Fruit fly (Drosophila melanogaster) whole organism, embryonic: ENCODE results near the gene Pxd.

Experiments
- Ada2b ChIP-seq: fragments of 200-800 bp; sonication (Bioruptor generic); IDR thresholded peaks from 2 replicates; pipeline ENCODE4 v1.3.6; 2022; ENCODE audit warnings: missing biosample characterization, missing genetic modification characterization
- C15 ChIP-seq: fragments of 200-800 bp; sonication (Bioruptor generic); IDR thresholded peaks from 3 replicates; pipeline ENCODE4 v1.3.6; 2022; ENCODE audit warnings: missing biosample characterization, missing genetic modification characterization
- CG11247 ChIP-seq: fragments of 200-800 bp; sonication (Bioruptor generic); IDR thresholded peaks from 2 replicates; pipeline ENCODE4 v1.3.6; 2022; ENCODE audit warnings: missing biosample characterization, missing genetic modification characterization
- CG11695 ChIP-seq: fragments of 200-800 bp; sonication (Bioruptor generic); IDR thresholded peaks from 3 replicates; pipeline ENCODE4 v1.3.6; 2022; ENCODE audit warnings: missing biosample characterization, missing genetic modification characterization
- CG12155 ChIP-seq: fragments of 200-800 bp; sonication (Bioruptor generic); optimal IDR thresholded peaks from 3 replicates; lab custom pipeline; 2016; ENCODE audit warnings: missing biosample characterization, missing genetic modification characterization
- CG12299 ChIP-seq: fragments of 200-800 bp; sonication (Bioruptor generic); optimal IDR thresholded peaks from 2 replicates; lab custom pipeline; 2018; ENCODE audit warnings: missing biosample characterization, mild to moderate bottlenecking, missing genetic modification characterization
- CG13287 ChIP-seq: fragments of 200-800 bp; sonication (Bioruptor generic); IDR thresholded peaks from 2 replicates; pipeline ENCODE4 v1.3.6; 2022; ENCODE audit warnings: missing biosample characterization, missing genetic modification characterization; ENCODE audit not compliant: partially characterized antibody
- CG13624 ChIP-seq: fragments of 200-800 bp; sonication (Bioruptor generic); optimal IDR thresholded peaks from 2 replicates; lab custom pipeline; 2016; ENCODE audit warnings: missing biosample characterization, missing genetic modification characterization
- CG13894 ChIP-seq: fragments of 200-800 bp; sonication (Bioruptor generic); optimal IDR thresholded peaks from 3 replicates; lab custom pipeline; 2018; ENCODE audit warnings: missing biosample characterization, mild to moderate bottlenecking, missing genetic modification characterization, moderate library complexity
- CG15073 ChIP-seq: fragments of 200-800 bp; sonication (Bioruptor generic); optimal IDR thresholded peaks from 2 replicates; lab custom pipeline; 2016; ENCODE audit warnings: missing biosample characterization, missing genetic modification characterization
- CG17328 ChIP-seq: fragments of 200-800 bp; sonication (Bioruptor generic); IDR thresholded peaks from 2 replicates; pipeline ENCODE4 v1.3.6; 2022; ENCODE audit warnings: missing biosample characterization, missing genetic modification characterization
- CG1792 ChIP-seq: fragments of 200-800 bp; sonication (Bioruptor generic); optimal IDR thresholded peaks from 2 replicates; lab custom pipeline; 2016; ENCODE audit warnings: missing biosample characterization, missing genetic modification characterization
- CG2116 ChIP-seq: fragments of 200-800 bp; sonication (Bioruptor generic); optimal IDR thresholded peaks from 3 replicates; lab custom pipeline; 2018; ENCODE audit warnings: missing biosample characterization, mild to moderate bottlenecking, missing genetic modification characterization
- CG31224 ChIP-seq: fragments of 200-800 bp; sonication (Bioruptor generic); IDR thresholded peaks from 2 replicates; pipeline ENCODE4 v1.3.6; 2022; ENCODE audit warnings: missing biosample characterization, missing genetic modification characterization
- CG31365 ChIP-seq: fragments of 200-800 bp; sonication (Bioruptor generic); optimal IDR thresholded peaks from 2 replicates; lab custom pipeline; 2018; ENCODE audit warnings: missing biosample characterization, mild to moderate bottlenecking, missing genetic modification characterization
- CG31441 ChIP-seq: fragments of 200-800 bp; sonication (Bioruptor generic); IDR thresholded peaks from 2 replicates; pipeline ENCODE4 v1.3.6; 2022; ENCODE audit warnings: missing biosample characterization, missing genetic modification characterization
- CG42726 ChIP-seq: fragments of 200-800 bp; sonication (Bioruptor generic); IDR thresholded peaks from 2 replicates; pipeline ENCODE4 v1.3.6; 2022; ENCODE audit warnings: missing biosample characterization, missing genetic modification characterization; ENCODE audit not compliant: partially characterized antibody
- CG4617 ChIP-seq: fragments of 200-800 bp; sonication (Bioruptor generic); optimal IDR thresholded peaks from 3 replicates; lab custom pipeline; 2016; ENCODE audit warnings: missing biosample characterization, missing genetic modification characterization, borderline replicate concordance
- CG6683 ChIP-seq: fragments of 200-800 bp; sonication (Bioruptor generic); optimal IDR thresholded peaks from 2 replicates; lab custom pipeline; 2017; ENCODE audit warnings: missing biosample characterization, mild to moderate bottlenecking, missing genetic modification characterization, missing genetic modification reagents
- CG8388 ChIP-seq: fragments of 200-800 bp; sonication (Bioruptor generic); optimal IDR thresholded peaks from 2 replicates; lab custom pipeline; 2019; ENCODE audit warnings: missing biosample characterization, mild to moderate bottlenecking, missing genetic modification characterization, moderate library complexity
- CG8924 ChIP-seq: fragments of 200-800 bp; optimal IDR thresholded peaks from 3 replicates; lab custom pipeline; 2019; ENCODE audit warnings: missing biosample characterization, mild to moderate bottlenecking, missing genetic modification characterization, moderate library complexity
- CG8944 ChIP-seq: fragments of 200-800 bp; sonication (Bioruptor generic); optimal IDR thresholded peaks from 3 replicates; lab custom pipeline; 2016; ENCODE audit warnings: missing biosample characterization, missing genetic modification characterization
- CG9609 ChIP-seq: fragments of 200-800 bp; sonication (Bioruptor generic); optimal IDR thresholded peaks from 3 replicates; lab custom pipeline; 2016; ENCODE audit warnings: missing biosample characterization, missing genetic modification characterization
- CoRest ChIP-seq: fragments of 200-800 bp; sonication (Bioruptor generic); optimal IDR thresholded peaks from 3 replicates; lab custom pipeline; 2018; ENCODE audit warnings: missing biosample characterization, mild to moderate bottlenecking, missing genetic modification characterization, moderate library complexity
- D ChIP-seq, 2 experiments: fragments of 200-800 bp in 1 of 2; fragments of >200 bp in 1 of 2; sonication (Bioruptor generic) in 1 of 2; optimal IDR thresholded peaks; 2 replicates in 1 of 2; 3 replicates in 1 of 2; lab custom pipeline; 2017; ENCODE audit warnings: mild to moderate bottlenecking in 1 of 2, missing biosample characterization in 1 of 2, missing genetic modification characterization in 1 of 2, missing genetic modification reagents in 1 of 2
- E2f2 ChIP-seq: fragments of 200-800 bp; sonication (Bioruptor generic); IDR thresholded peaks from 2 replicates; pipeline ENCODE4 v1.3.6; 2022; ENCODE audit warnings: missing biosample characterization, missing genetic modification characterization
- H15 ChIP-seq: fragments of 200-800 bp; sonication (Bioruptor generic); IDR thresholded peaks from 3 replicates; pipeline ENCODE4 v1.3.6; 2022; ENCODE audit warnings: missing biosample characterization, missing genetic modification characterization
- HHEX ChIP-seq: fragments of 200-800 bp; sonication (Bioruptor generic); optimal IDR thresholded peaks from 3 replicates; lab custom pipeline; 2017; ENCODE audit warnings: missing biosample characterization, mild to moderate bottlenecking, missing genetic modification characterization, missing genetic modification reagents
- Ptx1 ChIP-seq: fragments of 200-800 bp; sonication (Bioruptor generic); IDR thresholded peaks from 2 replicates; pipeline ENCODE4 v1.3.6; 2022; ENCODE audit warnings: missing biosample characterization, missing genetic modification characterization
- Ravus ChIP-seq: fragments of 200-800 bp; sonication (Bioruptor generic); IDR thresholded peaks from 2 replicates; pipeline ENCODE4 v1.3.6; 2022; ENCODE audit warnings: missing biosample characterization, missing genetic modification characterization
- abd-A ChIP-seq: fragments of 200-800 bp; sonication (Bioruptor generic); optimal IDR thresholded peaks from 3 replicates; lab custom pipeline; 2019; ENCODE audit warnings: missing biosample characterization, mild to moderate bottlenecking, missing genetic modification characterization, moderate library complexity
- ase ChIP-seq: fragments of 200-800 bp; sonication (Bioruptor generic); IDR thresholded peaks from 3 replicates; pipeline ENCODE4 v1.3.6; 2022; ENCODE audit warnings: missing biosample characterization, missing genetic modification characterization
- bbx ChIP-seq: fragments of 200-800 bp; sonication (Bioruptor generic); IDR thresholded peaks from 2 replicates; pipeline ENCODE4 v1.3.6; 2022; ENCODE audit warnings: missing biosample characterization, missing genetic modification characterization; ENCODE audit not compliant: partially characterized antibody
- cas ChIP-seq: fragments of 200-800 bp; sonication (Bioruptor generic); IDR thresholded peaks from 2 replicates; pipeline ENCODE4 v1.3.6; 2022; ENCODE audit warnings: missing biosample characterization, missing genetic modification characterization
- crol ChIP-seq: fragments of 200-800 bp; sonication (Bioruptor generic); IDR thresholded peaks from 2 replicates; pipeline ENCODE4 v1.3.6; 2022; ENCODE audit warnings: missing biosample characterization, missing genetic modification characterization
- dan ChIP-seq: fragments of 200-800 bp; sonication (Bioruptor generic); IDR thresholded peaks from 2 replicates; pipeline ENCODE4 v1.3.6; 2022; ENCODE audit warnings: missing biosample characterization, missing genetic modification characterization
- gcm ChIP-seq: fragments of 200-800 bp; sonication (Bioruptor generic); optimal IDR thresholded peaks from 2 replicates; lab custom pipeline; 2019; ENCODE audit warnings: missing biosample characterization, mild to moderate bottlenecking, missing genetic modification characterization, moderate library complexity
- grn ChIP-seq: fragments of 200-800 bp; sonication (Bioruptor generic); optimal IDR thresholded peaks from 3 replicates; lab custom pipeline; 2017; ENCODE audit warnings: missing biosample characterization, missing genetic modification characterization
- gt ChIP-seq: fragments of 200-800 bp; sonication (Bioruptor generic); IDR thresholded peaks from 2 replicates; pipeline ENCODE4 v1.3.6; 2022; ENCODE audit warnings: missing biosample characterization, missing genetic modification characterization
- hkb ChIP-seq, 2 experiments: fragments of 200-800 bp in 1 of 2; fragments of >200 bp in 1 of 2; sonication (Bioruptor generic) in 1 of 2; IDR thresholded peaks in 1 of 2; optimal IDR thresholded peaks in 1 of 2; 2 replicates each; pipeline versions ENCODE4 v1.3.6 to Lab custom; 2017 to 2022; ENCODE audit warnings: missing biosample characterization in 1 of 2, missing genetic modification characterization in 1 of 2
- nerfin-1 ChIP-seq: fragments of 200-800 bp; sonication (Bioruptor generic); optimal IDR thresholded peaks from 3 replicates; lab custom pipeline; 2019; ENCODE audit warnings: missing biosample characterization, mild to moderate bottlenecking, missing genetic modification characterization, moderate library complexity
- pan ChIP-seq, 4 experiments: fragments of >200 bp in 3 of 4; fragments of 200-800 bp in 1 of 4; sonication (Bioruptor generic) in 1 of 4; optimal IDR thresholded peaks in 3 of 4; IDR thresholded peaks in 1 of 4; 2 replicates each; pipeline versions ENCODE4 v1.3.6 to Lab custom; 2017 to 2022; ENCODE audit warnings: missing biosample characterization in 2 of 4, missing genetic modification characterization in 2 of 4, mixed read lengths in 1 of 4
- peb ChIP-seq: fragments of 200-800 bp; sonication (Bioruptor generic); IDR thresholded peaks from 2 replicates; pipeline ENCODE4 v1.3.6; 2022; ENCODE audit warnings: missing biosample characterization, missing genetic modification characterization
- pum ChIP-seq: fragments of 200-800 bp; sonication (Bioruptor generic); optimal IDR thresholded peaks from 2 replicates; lab custom pipeline; 2016; ENCODE audit warnings: missing biosample characterization, missing genetic modification characterization
- pzg ChIP-seq: fragments of 200-800 bp; sonication (Bioruptor generic); optimal IDR thresholded peaks from 3 replicates; lab custom pipeline; 2018; ENCODE audit warnings: missing biosample characterization, mild to moderate bottlenecking, missing genetic modification characterization, moderate library complexity
- sima ChIP-seq: fragments of 200-800 bp; sonication (Bioruptor generic); optimal IDR thresholded peaks from 2 replicates; lab custom pipeline; 2016; ENCODE audit warnings: missing biosample characterization, missing genetic modification characterization
- stwl ChIP-seq: fragments of 200-800 bp; sonication (Bioruptor generic); optimal IDR thresholded peaks from 3 replicates; lab custom pipeline; 2018; ENCODE audit warnings: missing biosample characterization, mild to moderate bottlenecking, missing genetic modification characterization, moderate library complexity
- tio ChIP-seq: fragments of 200-800 bp; sonication (Bioruptor generic); optimal IDR thresholded peaks from 2 replicates; lab custom pipeline; 2017; ENCODE audit warnings: missing biosample characterization, missing genetic modification characterization, inconsistent platforms
- tll ChIP-seq, 2 experiments: fragments of 200-800 bp in 1 of 2; fragments of >200 bp in 1 of 2; sonication (Bioruptor generic) in 1 of 2; optimal IDR thresholded peaks; 2 replicates each; lab custom pipeline; 2017 to 2019; ENCODE audit warnings: missing biosample characterization in 2 of 2, missing genetic modification characterization in 2 of 2, mild to moderate bottlenecking in 1 of 2, moderate library complexity in 1 of 2
- vvl ChIP-seq: fragments of 200-800 bp; sonication (Bioruptor generic); IDR thresholded peaks from 2 replicates; pipeline ENCODE4 v1.3.6; 2022; ENCODE audit warnings: missing biosample characterization, missing genetic modification characterization

The Pxd gene

dm6 chr3R:17060244-17060664 lies 45.9 kb downstream of the Pxd start (continued):
- TF ChIP-seq CG8924 (tag; lab: Kevin White, UChicago) (peak; percentile 44), CG11247 (GFP tag; lab: Robert Waterston, UW) (no peak), sima (GFP tag; lab: Kevin White, UChicago) (no peak), crol (no peak), pzg (GFP tag; lab: Kevin White, UChicago) (no peak), CG13894 (no peak), CG17328 (GFP tag; lab: Robert Waterston, UW) (peak; percentile 21; the same call in 1 of the 2 replicates), CG1792 (no peak), CG8944 (no peak), CG12155 (GFP tag; lab: Kevin White, UChicago) (peak; percentile 31), CG9609 (peak; percentile 43), Ravus (GFP tag; lab: Robert Waterston, UW) (no peak), CG13287 (GFP tag; lab: Robert Waterston, UW) (no peak), cas (GFP tag; lab: Robert Waterston, UW) (no peak), D (optimal IDR thresholded peaks at IDR 0.05; lab: Kevin White, UChicago) (no peak), D (GFP tag; optimal IDR thresholded peaks at IDR 0.05; lab: Kevin White, UChicago) (peak; percentile 44), CG11695 (GFP tag; lab: Robert Waterston, UW) (no peak), dan (GFP tag; lab: Robert Waterston, UW) (no peak), CG31365 (tag; lab: Kevin White, UChicago) (no peak), pan (optimal IDR thresholded peaks at IDR 0.05; lab: Kevin White, UChicago) (no peak), pan (GFP tag; optimal IDR thresholded peaks at IDR 0.05 in 1 of 2, IDR thresholded peaks at IDR 0.05 in 1 of 2) (no peak), pum (GFP tag; lab: Kevin White, UChicago) (peak; percentile 33), tll (GFP tag; optimal IDR thresholded peaks at IDR 0.05; lab: Kevin White, UChicago) (no peak), bbx (no peak), gcm (GFP tag; lab: Kevin White, UChicago) (peak; percentile 7), CoRest (peak; percentile 67), stwl (tag; lab: Kevin White, UChicago) (no peak), C15 (GFP tag; lab: Robert Waterston, UW) (no peak), ase (GFP tag; lab: Robert Waterston, UW) (no peak), peb (GFP tag; lab: Robert Waterston, UW) (no peak), CG8388 (GFP tag; lab: Kevin White, UChicago) (peak; percentile 44), nerfin-1 (tag; lab: Kevin White, UChicago) (peak; percentile 30), CG42726 (no peak), HHEX (peak; percentile 8), CG4617 (GFP tag; lab: Kevin White, UChicago) (no peak), tio (GFP tag; lab: Kevin White, UChicago) (peak; percentile 69), abd-A (tag; lab: Kevin White, UChicago) (no peak), CG13624 (GFP tag; lab: Kevin White, UChicago) (no peak), CG31441 (GFP tag; lab: Robert Waterston, UW) (peak; percentile 71), CG6683 (GFP tag; lab: Kevin White, UChicago) (no peak), vvl (GFP tag; lab: Robert Waterston, UW) (no peak), gt (GFP tag; lab: Robert Waterston, UW) (no peak), hkb (optimal IDR thresholded peaks at IDR 0.05; lab: Kevin White, UChicago) (no peak), hkb (GFP tag; IDR thresholded peaks at IDR 0.05; lab: Robert Waterston, UW) (no peak), CG2116 (GFP tag; lab: Kevin White, UChicago) (no peak), E2f2 (GFP tag; lab: Robert Waterston, UW) (no peak), CG12299 (tag; lab: Kevin White, UChicago) (no peak), Ptx1 (GFP tag; lab: Robert Waterston, UW) (no peak), grn (GFP tag; lab: Kevin White, UChicago) (no peak), Ada2b (0 out of 2 replicates have a peak, but pooled peaks have one; percentile 9), H15 (GFP tag; lab: Robert Waterston, UW) (no peak), CG31224 (GFP tag; lab: Robert Waterston, UW) (no peak), CG15073 (GFP tag; lab: Kevin White, UChicago) (no peak)
